Fruit fly (Drosophila melanogaster) whole organism, embryonic: ENCODE data around the gene Alp5.

Source experiments
- CG14441 ChIP-seq: fragments of 200-800 bp; sonication (Bioruptor generic); IDR thresholded peaks from 2 replicates; pipeline ENCODE4 v1.3.6; 2022; ENCODE audit warnings: missing biosample characterization, missing genetic modification characterization
- Max ChIP-seq: fragments of 200-800 bp; sonication (Bioruptor generic); optimal IDR thresholded peaks from 2 replicates; lab custom pipeline; 2016; ENCODE audit warnings: missing biosample characterization, mild to moderate bottlenecking, missing genetic modification characterization
- NK7.1 ChIP-seq: fragments of 200-800 bp; sonication (Bioruptor generic); optimal IDR thresholded peaks from 3 replicates; lab custom pipeline; 2016; ENCODE audit warnings: missing biosample characterization, missing genetic modification characterization
- Optix ChIP-seq: fragments of 200-800 bp; sonication (Bioruptor generic); IDR thresholded peaks from 3 replicates; pipeline ENCODE4 v1.3.6; 2022; ENCODE audit warnings: missing biosample characterization, missing genetic modification characterization

- TF ChIP-seq CG14441 (no peak), NK7.1 (GFP tag; lab: Kevin White, UChicago) (no peak), Max (GFP tag; lab: Kevin White, UChicago) (no peak), Optix (no peak)
These were observed 18.7 kb upstream of the Alp5 start for dm6 chr3R:21025508-21025907.
